Worm (Caenorhabditis elegans) whole organism, L3 larva: ENCODE data around the gene Y17D7B.3.

Experiments used
- ZK546.5 ChIP-seq: sonication (generic microtip); optimal IDR thresholded peaks from 2 replicates; lab custom pipeline; 2017; ENCODE audit warnings: missing biosample characterization, missing genetic modification characterization
- aly-2 ChIP-seq: fragments of 150-350 bp; optimal IDR thresholded peaks from 2 replicates; lab custom pipeline; 2014; ENCODE audit warnings: missing biosample characterization, missing genetic modification characterization
- nhr-237 ChIP-seq: fragments of 150-350 bp; optimal IDR thresholded peaks from 2 replicates; lab custom pipeline; 2014; ENCODE audit warnings: missing biosample characterization, missing genetic modification characterization
- nhr-25 ChIP-seq: sonication (generic microtip); optimal IDR thresholded peaks from 2 replicates; lab custom pipeline; 2017; ENCODE audit warnings: missing biosample characterization, missing genetic modification characterization
- nhr-76 ChIP-seq: fragments of 150-350 bp; sonication (generic microtip); optimal IDR thresholded peaks from 5 replicates; lab custom pipeline; 2014; ENCODE audit warnings: missing biosample characterization, missing genetic modification characterization
- nhr-77 ChIP-seq: fragments of 150-350 bp; optimal IDR thresholded peaks from 2 replicates; lab custom pipeline; 2014; ENCODE audit warnings: missing biosample characterization, missing genetic modification characterization
- unc-39 ChIP-seq: sonication (generic microtip); optimal IDR thresholded peaks from 4 replicates; lab custom pipeline; 2017; ENCODE audit warnings: missing biosample characterization, missing genetic modification characterization
- unc-62 ChIP-seq: fragments of 150-350 bp; sonication (generic microtip); optimal IDR thresholded peaks from 4 replicates; lab custom pipeline; 2014; ENCODE audit warnings: missing biosample characterization, missing genetic modification reagents, missing genetic modification characterization
- zag-1 ChIP-seq: fragments of 150-350 bp; optimal IDR thresholded peaks from 2 replicates; lab custom pipeline; 2014; ENCODE audit warnings: missing biosample characterization, missing genetic modification characterization
- ztf-11 ChIP-seq: fragments of 150-350 bp; optimal IDR thresholded peaks from 2 replicates; lab custom pipeline; 2014; ENCODE audit warnings: missing biosample characterization, missing genetic modification characterization

DNA sequence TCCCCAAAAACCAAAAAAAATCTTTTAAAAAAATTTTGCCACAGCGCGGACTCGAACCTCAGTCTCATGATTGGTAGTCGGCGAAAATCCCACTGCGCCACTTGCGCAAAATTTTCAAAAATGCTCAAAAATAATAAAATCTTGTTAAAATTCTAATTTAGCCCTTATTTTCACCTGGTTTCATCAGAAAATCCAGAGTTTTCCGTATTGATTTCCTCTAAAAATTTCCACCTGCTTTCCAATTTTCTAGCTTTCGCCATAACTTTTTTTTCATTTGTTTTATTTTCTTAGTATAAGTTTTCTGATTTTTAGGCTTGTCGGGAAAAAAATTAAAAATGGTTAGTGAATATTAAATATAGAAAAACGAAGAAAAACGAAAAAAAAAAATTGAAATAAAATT is 40.8 kb upstream of the Y17D7B.3 start:
- no peak for TF ChIP-seq nhr-237
- TF ChIP-seq unc-62, result no peak
- no peak for TF ChIP-seq ztf-11 (tag; lab: Kevin White, UChicago)
- no peak for TF ChIP-seq aly-2 (tag; lab: Kevin White, UChicago)
- no peak for TF ChIP-seq unc-39 (tag; lab: Kevin White, UChicago)
- TF ChIP-seq nhr-76 (tag; lab: Kevin White, UChicago), result no peak
- TF ChIP-seq nhr-77 (tag; lab: Kevin White, UChicago), result no peak
- no peak for TF ChIP-seq nhr-25 (tag; lab: Kevin White, UChicago)
- no peak for TF ChIP-seq ZK546.5 (tag; lab: Kevin White, UChicago)
- TF ChIP-seq zag-1 (tag; lab: Kevin White, UChicago), result no peak
